1 fruit fly cellular context compared by ENCODE assay signal in the genomic region with DNA sequence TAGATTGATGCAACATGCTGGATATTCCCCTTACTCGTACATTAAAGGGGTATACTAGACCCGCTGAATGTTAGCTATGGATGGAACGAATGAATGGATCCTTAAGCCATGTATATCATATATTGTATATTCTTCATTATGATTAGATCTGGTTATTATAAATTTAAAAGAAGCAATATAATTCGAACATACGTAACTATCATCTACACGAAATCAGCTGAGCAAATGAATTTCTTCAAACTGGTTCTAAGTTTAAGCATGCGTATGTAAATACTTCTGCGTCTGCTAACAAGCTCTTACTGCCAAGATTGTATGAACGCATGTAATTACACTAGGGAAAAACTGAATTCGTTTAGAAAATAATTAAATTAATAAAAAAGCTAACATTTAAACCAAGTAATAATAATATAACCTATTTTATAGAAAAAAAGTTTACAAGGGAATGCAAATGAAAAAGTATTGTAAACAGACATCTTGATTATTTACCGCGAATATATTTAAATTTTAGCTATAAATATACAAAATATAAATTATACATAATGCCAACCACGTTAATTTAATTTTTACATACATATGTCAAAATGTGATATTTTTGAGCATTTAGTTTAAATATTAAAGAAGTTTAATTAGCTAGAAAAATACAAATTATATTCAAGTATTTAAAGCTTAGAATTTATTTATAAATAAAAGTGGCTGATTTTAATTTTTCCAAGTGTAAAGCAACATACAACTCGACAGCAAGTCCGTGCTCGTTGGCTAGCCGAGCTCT.
TF ChIP-seq lines count a peak whose summit lies in the region.

No protein-coding gene starts in this region.

TF ChIP-seq in whole organism, embryonic, 481 proteins besides CTCF, POLR2A, EP300 and RAD21 (continued from another document and continues in another):
- TF ChIP-seq CG2116 (GFP tag; optimal IDR thresholded peaks at IDR 0.05; lab: Kevin White, UChicago) (no peak), so (GFP tag; IDR thresholded peaks at IDR 0.05; lab: Robert Waterston, UW) (no peak), HLHmδ (GFP tag; optimal IDR thresholded peaks at IDR 0.05; lab: Kevin White, UChicago) (no peak), Optix (GFP tag; IDR thresholded peaks at IDR 0.05; lab: Robert Waterston, UW) (no peak), Lim3 (GFP tag; IDR thresholded peaks at IDR 0.05; lab: Robert Waterston, UW) (no peak), Abd-B (GFP tag; optimal IDR thresholded peaks at IDR 0.05; lab: Kevin White, UChicago) (peak; percentile 53), ranshi (GFP tag; IDR thresholded peaks at IDR 0.05; lab: Robert Waterston, UW) (peak; percentile 61), CG18476 (GFP tag; optimal IDR thresholded peaks at IDR 0.05; lab: Kevin White, UChicago) (no peak), run (tag; optimal IDR thresholded peaks at IDR 0.05; lab: Kevin White, UChicago) (no peak), CG9817 (tag; optimal IDR thresholded peaks at IDR 0.05; lab: Kevin White, UChicago) (peak; percentile 10), CG32532 (GFP tag; IDR thresholded peaks at IDR 0.05; lab: Robert Waterston, UW) (peak; percentile 62), cg (GFP tag; optimal IDR thresholded peaks at IDR 0.05; lab: Kevin White, UChicago) (no peak), CG12236 (GFP tag; optimal IDR thresholded peaks at IDR 0.05; lab: Kevin White, UChicago) (no peak), CG11560 (tag; IDR thresholded peaks at IDR 0.05; lab: Robert Waterston, UW) (no peak), CG8478 (optimal IDR thresholded peaks at IDR 0.05; lab: Kevin White, UChicago) (no peak), E2f2 (GFP tag; IDR thresholded peaks at IDR 0.05; lab: Robert Waterston, UW) (peak; percentile 45; the same call in 1 of the 2 replicates), CG10209 (GFP tag; optimal IDR thresholded peaks at IDR 0.05; lab: Kevin White, UChicago) (peak; percentile 48), lmd (GFP tag; IDR thresholded peaks at IDR 0.05; lab: Robert Waterston, UW) (peak; percentile 47; the same call in 1 of the 2 replicates), Atf3 (GFP tag; optimal IDR thresholded peaks at IDR 0.05; lab: Kevin White, UChicago) (peak; percentile 7), zfh1 (GFP tag; IDR thresholded peaks at IDR 0.05; lab: Robert Waterston, UW) (peak; percentile 80), Meics (GFP tag; optimal IDR thresholded peaks at IDR 0.05; lab: Kevin White, UChicago) (peak; percentile 78), dati (GFP tag; IDR thresholded peaks at IDR 0.05; lab: Robert Waterston, UW) (0 out of 2 replicates have a peak, but pooled peaks have one; percentile 42), dmrt99B (tag; optimal IDR thresholded peaks at IDR 0.05; lab: Kevin White, UChicago) (peak; percentile 72), CG16813 (GFP tag; IDR thresholded peaks at IDR 0.05; lab: Robert Waterston, UW; ENCODE audit: partially characterized antibody) (no peak), wor (GFP tag; IDR thresholded peaks at IDR 0.05; lab: Robert Waterston, UW) (peak; percentile 33; the same call in 1 of the 2 replicates), CG7786 (GFP tag; optimal IDR thresholded peaks at IDR 0.05; lab: Kevin White, UChicago) (no peak), ci (GFP tag; IDR thresholded peaks at IDR 0.05; lab: Robert Waterston, UW) (peak; percentile 80), Sry-β (GFP tag; optimal IDR thresholded peaks at IDR 0.05; lab: Kevin White, UChicago) (no peak), Scr (GFP tag; IDR thresholded peaks at IDR 0.05; lab: Robert Waterston, UW; ENCODE audit: partially characterized antibody) (no peak), nom (GFP tag; optimal IDR thresholded peaks at IDR 0.05; lab: Kevin White, UChicago) (no peak), CG30431 (GFP tag; optimal IDR thresholded peaks at IDR 0.05; lab: Kevin White, UChicago) (no peak), CG1024 (GFP tag; IDR thresholded peaks at IDR 0.05; lab: Robert Waterston, UW) (no peak), B-H1 (GFP tag; IDR thresholded peaks at IDR 0.05; lab: Robert Waterston, UW) (peak; percentile 49), CG2889 (GFP tag; IDR thresholded peaks at IDR 0.05; lab: Robert Waterston, UW) (no peak), Tbp (GFP tag; optimal IDR thresholded peaks at IDR 0.05; lab: Kevin White, UChicago) (no peak), CG17328 (GFP tag; IDR thresholded peaks at IDR 0.05; lab: Robert Waterston, UW) (peak; percentile 39; the same call in 1 of the 2 replicates), fd3F (GFP tag; optimal IDR thresholded peaks at IDR 0.05; lab: Kevin White, UChicago) (peak; percentile 30), CG11504 (tag; optimal IDR thresholded peaks at IDR 0.05; lab: Kevin White, UChicago) (peak; percentile 81), pzg (GFP tag; optimal IDR thresholded peaks at IDR 0.05; lab: Kevin White, UChicago) (no peak), CG16863 (GFP tag; optimal IDR thresholded peaks at IDR 0.05; lab: Kevin White, UChicago) (peak; percentile 53), CG7357 (GFP tag; IDR thresholded peaks at IDR 0.05; lab: Robert Waterston, UW) (0 out of 3 replicates have a peak, but pooled peaks have one; percentile 10), Oli (tag; optimal IDR thresholded peaks at IDR 0.05; lab: Kevin White, UChicago) (peak; percentile 49), CG14014 (GFP tag; IDR thresholded peaks at IDR 0.05; lab: Robert Waterston, UW) (no peak), Usf (GFP tag; optimal IDR thresholded peaks at IDR 0.05; lab: Kevin White, UChicago) (peak; percentile 14), CG13123 (GFP tag; optimal IDR thresholded peaks at IDR 0.05; lab: Kevin White, UChicago) (peak; percentile 6), CG9932 (GFP tag; IDR thresholded peaks at IDR 0.05; lab: Robert Waterston, UW) (peak; percentile 63), gro (GFP tag; optimal IDR thresholded peaks at IDR 0.05; lab: Kevin White, UChicago) (no peak), bsh (GFP tag; optimal IDR thresholded peaks at IDR 0.05; lab: Kevin White, UChicago) (peak in 1 of 2 experiments; percentile 59), jigr1 (GFP tag; IDR thresholded peaks at IDR 0.05; lab: Robert Waterston, UW) (no peak), CG17802 (tag; optimal IDR thresholded peaks at IDR 0.05; lab: Kevin White, UChicago) (peak; percentile 10), pan (optimal IDR thresholded peaks at IDR 0.05; lab: Kevin White, UChicago) (peak in 1 of 2 experiments; percentile 4), pan (GFP tag; optimal IDR thresholded peaks at IDR 0.05 in 1 of 2, IDR thresholded peaks at IDR 0.05 in 1 of 2) (peak in 1 of 2 experiments; percentile 69), peb (GFP tag; IDR thresholded peaks at IDR 0.05; lab: Robert Waterston, UW) (peak; percentile 60), fu2 (GFP tag; optimal IDR thresholded peaks at IDR 0.05; lab: Kevin White, UChicago) (peak; percentile 33), NC2β (GFP tag; optimal IDR thresholded peaks at IDR 0.05; lab: Kevin White, UChicago) (peak; percentile 31), CG4730 (GFP tag; IDR thresholded peaks at IDR 0.05; lab: Robert Waterston, UW) (peak; percentile 52), al (GFP tag; IDR thresholded peaks at IDR 0.05; lab: Robert Waterston, UW) (0 out of 2 replicates have a peak, but pooled peaks have one; percentile 3), lola (GFP tag; optimal IDR thresholded peaks at IDR 0.05; lab: Kevin White, UChicago) (peak in 1 of 3 experiments; percentile 90), CG10274 (GFP tag; optimal IDR thresholded peaks at IDR 0.05; lab: Kevin White, UChicago) (no peak), Nf-YB (GFP tag; optimal IDR thresholded peaks at IDR 0.05; lab: Kevin White, UChicago) (peak; percentile 71), Dek (tag; optimal IDR thresholded peaks at IDR 0.05; lab: Kevin White, UChicago) (peak; percentile 8), Max (GFP tag; optimal IDR thresholded peaks at IDR 0.05; lab: Kevin White, UChicago) (peak; percentile 26), CG42726 (GFP tag; IDR thresholded peaks at IDR 0.05; lab: Robert Waterston, UW; ENCODE audit: partially characterized antibody) (no peak), dm (GFP tag; optimal IDR thresholded peaks at IDR 0.05; lab: Kevin White, UChicago) (no peak), CG34422 (GFP tag; IDR thresholded peaks at IDR 0.05; lab: Robert Waterston, UW) (peak; percentile 64), Kr (GFP tag; optimal IDR thresholded peaks at IDR 0.05; lab: Kevin White, UChicago) (no peak), CG1529 (GFP tag; optimal IDR thresholded peaks at IDR 0.05; lab: Kevin White, UChicago) (peak; percentile 33), Antp (GFP tag; optimal IDR thresholded peaks at IDR 0.05; lab: Kevin White, UChicago) (peak; percentile 33), hb (GFP tag; IDR thresholded peaks at IDR 0.05; lab: Robert Waterston, UW; ENCODE audit: partially characterized antibody) (no peak), CG34376 (GFP tag; optimal IDR thresholded peaks at IDR 0.05; lab: Kevin White, UChicago) (no peak), zf30C (GFP tag; optimal IDR thresholded peaks at IDR 0.05; lab: Kevin White, UChicago) (peak; percentile 58), zen2 (GFP tag; IDR thresholded peaks at IDR 0.05; lab: Robert Waterston, UW; ENCODE audit: partially characterized antibody) (no peak), ttk (GFP tag; IDR thresholded peaks at IDR 0.05; lab: Robert Waterston, UW) (peak; percentile 43; the same call in 1 of the 2 replicates), ftz-f1 (GFP tag; optimal IDR thresholded peaks at IDR 0.05; lab: Kevin White, UChicago) (no peak), Bdp1 (GFP tag; optimal IDR thresholded peaks at IDR 0.05; lab: Kevin White, UChicago) (no peak), CG10462 (GFP tag; optimal IDR thresholded peaks at IDR 0.05; lab: Kevin White, UChicago) (no peak), psq (GFP tag; optimal IDR thresholded peaks at IDR 0.05; lab: Kevin White, UChicago) (no peak), CG12155 (GFP tag; optimal IDR thresholded peaks at IDR 0.05; lab: Kevin White, UChicago) (no peak), ERR (GFP tag; optimal IDR thresholded peaks at IDR 0.05; lab: Kevin White, UChicago) (no peak), HmgD (GFP tag; optimal IDR thresholded peaks at IDR 0.05; lab: Kevin White, UChicago) (no peak), CG6791 (GFP tag; IDR thresholded peaks at IDR 0.05; lab: Robert Waterston, UW; ENCODE audit: partially characterized antibody) (no peak), CG5180 (GFP tag; optimal IDR thresholded peaks at IDR 0.05; lab: Kevin White, UChicago) (no peak), MTF-1 (GFP tag; optimal IDR thresholded peaks at IDR 0.05; lab: Kevin White, UChicago; ENCODE audit: borderline replicate concordance) (peak; percentile 18), pnt (GFP tag; optimal IDR thresholded peaks at IDR 0.05; lab: Kevin White, UChicago) (peak; percentile 22), br (optimal IDR thresholded peaks at IDR 0.05; lab: Kevin White, UChicago) (no peak), grn (GFP tag; optimal IDR thresholded peaks at IDR 0.05; lab: Kevin White, UChicago) (no peak), trh (GFP tag; optimal IDR thresholded peaks at IDR 0.05; lab: Kevin White, UChicago) (no peak), Poxn (GFP tag; IDR thresholded peaks at IDR 0.05; lab: Robert Waterston, UW) (no peak), org-1 (GFP tag; optimal IDR thresholded peaks at IDR 0.05; lab: Kevin White, UChicago) (no peak), gem (tag; optimal IDR thresholded peaks at IDR 0.05; lab: Kevin White, UChicago) (peak; percentile 89), CoRest (tag; optimal IDR thresholded peaks at IDR 0.05; lab: Kevin White, UChicago) (peak; percentile 88), kay (GFP tag; optimal IDR thresholded peaks at IDR 0.05; lab: Kevin White, UChicago) (no peak), CG9876 (GFP tag; optimal IDR thresholded peaks at IDR 0.05; lab: Kevin White, UChicago) (no peak), Rx (GFP tag; IDR thresholded peaks at IDR 0.05; lab: Robert Waterston, UW) (peak; percentile 51; the same call in 1 of the 2 replicates), HHEX (GFP tag; optimal IDR thresholded peaks at IDR 0.05; lab: Kevin White, UChicago) (peak; percentile 54), Sox102F (GFP tag; optimal IDR thresholded peaks at IDR 0.05; lab: Kevin White, UChicago) (peak; percentile 74), B-H2 (GFP tag; optimal IDR thresholded peaks at IDR 0.05; lab: Kevin White, UChicago) (no peak), chm (GFP tag; IDR thresholded peaks at IDR 0.05; lab: Robert Waterston, UW) (peak; percentile 59; the same call in 1 of the 2 replicates), Hr78 (GFP tag; optimal IDR thresholded peaks at IDR 0.05; lab: Kevin White, UChicago) (no peak), ind (GFP tag; optimal IDR thresholded peaks at IDR 0.05; lab: Kevin White, UChicago) (peak; percentile 39), ap (GFP tag; IDR thresholded peaks at IDR 0.05; lab: Robert Waterston, UW) (0 out of 2 replicates have a peak, but pooled peaks have one; percentile 5), CG12659 (GFP tag; optimal IDR thresholded peaks at IDR 0.05; lab: Kevin White, UChicago) (peak; percentile 76), Vsx1 (GFP tag; optimal IDR thresholded peaks at IDR 0.05; lab: Kevin White, UChicago) (no peak), CG12942 (GFP tag; optimal IDR thresholded peaks at IDR 0.05; lab: Kevin White, UChicago) (peak; percentile 14), CG6175 (GFP tag; IDR thresholded peaks at IDR 0.05; lab: Robert Waterston, UW) (0 out of 3 replicates have a peak, but pooled peaks have one; percentile 17), slou (GFP tag; optimal IDR thresholded peaks at IDR 0.05; lab: Kevin White, UChicago) (peak; percentile 9), MBD-R2 (GFP tag; IDR thresholded peaks at IDR 0.05; lab: Robert Waterston, UW) (peak; percentile 36; the same call in 1 of the 2 replicates), D19B (GFP tag; optimal IDR thresholded peaks at IDR 0.05; lab: Kevin White, UChicago) (peak; percentile 90), CG10959 (GFP tag; IDR thresholded peaks at IDR 0.05; lab: Robert Waterston, UW) (peak; percentile 59; the same call in 1 of the 2 replicates), z (GFP tag; IDR thresholded peaks at IDR 0.05; lab: Robert Waterston, UW) (no peak), CG34224 (GFP tag; IDR thresholded peaks at IDR 0.05; lab: Robert Waterston, UW; ENCODE audit: partially characterized antibody) (no peak), CG4404 (GFP tag; IDR thresholded peaks at IDR 0.05; lab: Robert Waterston, UW) (0 out of 2 replicates have a peak, but pooled peaks have one; percentile 6), Mrtf (GFP tag; IDR thresholded peaks at IDR 0.05; lab: Robert Waterston, UW) (peak; percentile 36; the same call in 1 of the 3 replicates), CG1233 (GFP tag; optimal IDR thresholded peaks at IDR 0.05; lab: Kevin White, UChicago) (peak; percentile 52), ham (GFP tag; IDR thresholded peaks at IDR 0.05; lab: Robert Waterston, UW) (no peak), salm (tag; optimal IDR thresholded peaks at IDR 0.05; lab: Kevin White, UChicago) (no peak), caup (GFP tag; optimal IDR thresholded peaks at IDR 0.05; lab: Kevin White, UChicago; ENCODE audit: severe bottlenecking) (peak; percentile 21), Hr39 (optimal IDR thresholded peaks at IDR 0.05; lab: Kevin White, UChicago) (no peak), ewg (GFP tag; optimal IDR thresholded peaks at IDR 0.05; lab: Kevin White, UChicago) (peak; percentile 38), CG16779 (GFP tag; IDR thresholded peaks at IDR 0.05; lab: Robert Waterston, UW) (no peak)
